Worm (Caenorhabditis elegans): ENCODE measurements around the gene nep-12.

ce11 chrII:4733848-4734247, 50.5 kb downstream of the nep-12 start, which contains the start of gene F41C3.11:
- TF ChIP-seq nhr-41 (GFP tag; IDR thresholded peaks at IDR 0.05) = no peak
- no peak for TF ChIP-seq ctbp-1 (GFP tag; IDR thresholded peaks at IDR 0.05)
- no peak for TF ChIP-seq ZK546.5 (tag; optimal IDR thresholded peaks at IDR 0.05)
- no peak for TF ChIP-seq mep-1 (tag; optimal IDR thresholded peaks at IDR 0.05)
- no peak for TF ChIP-seq jun-1 (tag; optimal IDR thresholded peaks at IDR 0.05)
- no peak for TF ChIP-seq nhr-10 (tag; optimal IDR thresholded peaks at IDR 0.05)
- no peak for TF ChIP-seq daf-16 (GFP tag; optimal IDR thresholded peaks at IDR 0.05)
- no peak for TF ChIP-seq daf-16 (tag; optimal IDR thresholded peaks at IDR 0.05)
- TF ChIP-seq snpc-4 (tag; optimal IDR thresholded peaks at IDR 0.05) = no peak
- no peak for TF ChIP-seq nhr-6 (tag; optimal IDR thresholded peaks at IDR 0.05)
- no peak for TF ChIP-seq ama-1 (optimal IDR thresholded peaks at IDR 0.05)
